Fruit fly (Drosophila melanogaster) whole organism, embryonic: ENCODE data around the gene CG46465.

ENCODE experiments used
- B-H1 ChIP-seq: fragments of 200-800 bp; sonication (Bioruptor generic); IDR thresholded peaks from 3 replicates; pipeline ENCODE4 v1.3.6; 2022; ENCODE audit warnings: missing biosample characterization, missing genetic modification characterization
- CG10321 ChIP-seq: fragments of 200-800 bp; sonication (Bioruptor generic); IDR thresholded peaks from 2 replicates; pipeline ENCODE4 v1.3.6; 2022; ENCODE audit warnings: missing biosample characterization, missing genetic modification characterization
- CG13296 ChIP-seq: fragments of 200-800 bp; sonication (Bioruptor generic); optimal IDR thresholded peaks from 3 replicates; lab custom pipeline; 2018; ENCODE audit warnings: missing biosample characterization, mild to moderate bottlenecking, missing genetic modification characterization
- CG14014 ChIP-seq: fragments of 200-800 bp; sonication (Bioruptor generic); IDR thresholded peaks from 2 replicates; pipeline ENCODE4 v1.3.6; 2022; ENCODE audit warnings: missing biosample characterization, missing genetic modification characterization
- CG15073 ChIP-seq: fragments of 200-800 bp; sonication (Bioruptor generic); optimal IDR thresholded peaks from 2 replicates; lab custom pipeline; 2016; ENCODE audit warnings: missing biosample characterization, missing genetic modification characterization
- CG15601 ChIP-seq: fragments of 200-800 bp; sonication (Bioruptor generic); optimal IDR thresholded peaks from 3 replicates; lab custom pipeline; 2019; ENCODE audit warnings: missing biosample characterization, mild to moderate bottlenecking, missing genetic modification characterization, moderate library complexity
- CG1603 ChIP-seq: fragments of 200-800 bp; sonication (Bioruptor generic); optimal IDR thresholded peaks from 2 replicates; lab custom pipeline; 2019; ENCODE audit warnings: missing biosample characterization, mild to moderate bottlenecking, missing genetic modification characterization, moderate library complexity
- CG1647 ChIP-seq: fragments of 200-800 bp; sonication (Bioruptor generic); optimal IDR thresholded peaks from 3 replicates; lab custom pipeline; 2016; ENCODE audit warnings: missing biosample characterization, missing genetic modification characterization
- CG17802 ChIP-seq: fragments of 200-800 bp; sonication (Bioruptor generic); optimal IDR thresholded peaks from 2 replicates; lab custom pipeline; 2018; ENCODE audit warnings: missing biosample characterization, mild to moderate bottlenecking, missing genetic modification characterization, moderate library complexity
- CG2129 ChIP-seq: fragments of 200-800 bp; sonication (Bioruptor generic); IDR thresholded peaks from 2 replicates; pipeline ENCODE4 v1.3.6; 2022; ENCODE audit warnings: missing biosample characterization, missing genetic modification characterization; ENCODE audit not compliant: partially characterized antibody
- CG3065 ChIP-seq: fragments of 200-800 bp; sonication (Bioruptor generic); optimal IDR thresholded peaks from 2 replicates; lab custom pipeline; 2016; ENCODE audit warnings: missing biosample characterization, missing genetic modification characterization
- CG31441 ChIP-seq: fragments of 200-800 bp; sonication (Bioruptor generic); IDR thresholded peaks from 2 replicates; pipeline ENCODE4 v1.3.6; 2022; ENCODE audit warnings: missing biosample characterization, missing genetic modification characterization
- CG32767 ChIP-seq: fragments of 200-800 bp; sonication (Bioruptor generic); IDR thresholded peaks from 2 replicates; pipeline ENCODE4 v1.3.6; 2022; ENCODE audit warnings: missing biosample characterization, missing genetic modification characterization
- CG3281 ChIP-seq: fragments of 200-800 bp; sonication (Bioruptor generic); optimal IDR thresholded peaks from 3 replicates; lab custom pipeline; 2017; ENCODE audit warnings: missing biosample characterization, mild to moderate bottlenecking, missing genetic modification characterization
- CG33557 ChIP-seq: fragments of 200-800 bp; sonication (Bioruptor generic); optimal IDR thresholded peaks from 2 replicates; lab custom pipeline; 2019; ENCODE audit warnings: missing biosample characterization, mild to moderate bottlenecking, missing genetic modification characterization, moderate library complexity
- CG34224 ChIP-seq: fragments of 200-800 bp; sonication (Bioruptor generic); IDR thresholded peaks from 3 replicates; pipeline ENCODE4 v1.3.6; 2022; ENCODE audit warnings: missing biosample characterization, missing genetic modification characterization; ENCODE audit not compliant: partially characterized antibody
- CG34376 ChIP-seq: fragments of 200-800 bp; sonication (Bioruptor generic); optimal IDR thresholded peaks from 2 replicates; lab custom pipeline; 2018; ENCODE audit warnings: missing biosample characterization, mild to moderate bottlenecking, missing genetic modification characterization
- CG3847 ChIP-seq: fragments of 200-800 bp; sonication (Bioruptor generic); IDR thresholded peaks from 2 replicates; pipeline ENCODE4 v1.3.6; 2022; ENCODE audit warnings: missing biosample characterization, missing genetic modification characterization
- CG3995 ChIP-seq: fragments of 200-800 bp; sonication (Bioruptor generic); optimal IDR thresholded peaks from 3 replicates; lab custom pipeline; 2016; ENCODE audit warnings: missing biosample characterization, missing genetic modification characterization
- CG4730 ChIP-seq: fragments of 200-800 bp; sonication (Bioruptor generic); IDR thresholded peaks from 2 replicates; pipeline ENCODE4 v1.3.6; 2022; ENCODE audit warnings: missing biosample characterization, missing genetic modification characterization
- CG6791 ChIP-seq: fragments of 200-800 bp; sonication (Bioruptor generic); IDR thresholded peaks from 3 replicates; pipeline ENCODE4 v1.3.6; 2022; ENCODE audit warnings: missing biosample characterization, missing genetic modification characterization; ENCODE audit not compliant: partially characterized antibody
- CG6854 ChIP-seq: fragments of 200-800 bp; sonication (Bioruptor generic); optimal IDR thresholded peaks from 3 replicates; lab custom pipeline; 2017; ENCODE audit warnings: missing biosample characterization, mild to moderate bottlenecking, missing genetic modification characterization
- Dip2 ChIP-seq: fragments of 200-800 bp; sonication (Bioruptor generic); IDR thresholded peaks from 2 replicates; pipeline ENCODE4 v1.3.6; 2022; ENCODE audit warnings: missing biosample characterization, missing genetic modification characterization
- E2f2 ChIP-seq: fragments of 200-800 bp; sonication (Bioruptor generic); IDR thresholded peaks from 2 replicates; pipeline ENCODE4 v1.3.6; 2022; ENCODE audit warnings: missing biosample characterization, missing genetic modification characterization
- H15 ChIP-seq: fragments of 200-800 bp; sonication (Bioruptor generic); IDR thresholded peaks from 3 replicates; pipeline ENCODE4 v1.3.6; 2022; ENCODE audit warnings: missing biosample characterization, missing genetic modification characterization
- Kr ChIP-seq: fragments of 200-800 bp; sonication (Bioruptor generic); optimal IDR thresholded peaks from 2 replicates; lab custom pipeline; 2017; ENCODE audit warnings: missing biosample characterization, mild to moderate bottlenecking, missing genetic modification characterization
- Lhr ChIP-seq: fragments of 200-800 bp; sonication (Bioruptor generic); optimal IDR thresholded peaks from 3 replicates; lab custom pipeline; 2017; ENCODE audit warnings: mild to moderate bottlenecking, missing biosample characterization, missing genetic modification reagents, missing genetic modification characterization
- Med ChIP-seq: fragments of 200-800 bp; sonication (Bioruptor generic); peaks from one replicate; lab custom pipeline; 2016; ENCODE audit warnings: missing biosample characterization, missing genetic modification characterization, mild to moderate bottlenecking, inconsistent platforms, moderate library complexity
- NC2β ChIP-seq: fragments of 200-800 bp; sonication (Bioruptor generic); optimal IDR thresholded peaks from 2 replicates; lab custom pipeline; 2016; ENCODE audit warnings: missing biosample characterization, missing genetic modification characterization
- Side ChIP-seq: fragments of 200-800 bp; sonication (Bioruptor generic); optimal IDR thresholded peaks from 2 replicates; lab custom pipeline; 2016; ENCODE audit warnings: missing biosample characterization, missing genetic modification characterization
- Trl ChIP-seq, 3 experiments: fragments of >200 bp in 2 of 3; fragments of 200-800 bp in 1 of 3; sonication (Bioruptor generic) in 1 of 3; optimal IDR thresholded peaks; 2 replicates in 1 of 3; 3 replicates in 2 of 3; lab custom pipeline; 2016 to 2017; ENCODE audit warnings: missing biosample characterization in 1 of 3, missing genetic modification characterization in 1 of 3
- btn ChIP-seq: fragments of 200-800 bp; sonication (Bioruptor generic); optimal IDR thresholded peaks from 2 replicates; lab custom pipeline; 2016; ENCODE audit warnings: missing biosample characterization, missing genetic modification characterization
- crp ChIP-seq, 2 experiments: fragments of 200-800 bp; sonication (Bioruptor generic); optimal IDR thresholded peaks; 2 replicates in 1 of 2; 3 replicates in 1 of 2; lab custom pipeline; 2017; ENCODE audit warnings: missing biosample characterization in 2 of 2, missing genetic modification characterization in 2 of 2, mild to moderate bottlenecking in 1 of 2, moderate library complexity in 1 of 2
- dm ChIP-seq: fragments of 200-800 bp; sonication (Bioruptor generic); optimal IDR thresholded peaks from 3 replicates; lab custom pipeline; 2016; ENCODE audit warnings: missing biosample characterization, missing genetic modification characterization
- fd102C ChIP-seq: fragments of 200-800 bp; sonication (Bioruptor generic); optimal IDR thresholded peaks from 2 replicates; lab custom pipeline; 2018; ENCODE audit warnings: missing biosample characterization, mild to moderate bottlenecking, missing genetic modification characterization, moderate library complexity
- ftz-f1 ChIP-seq: fragments of 200-800 bp; sonication (Bioruptor generic); optimal IDR thresholded peaks from 2 replicates; lab custom pipeline; 2016; ENCODE audit warnings: missing biosample characterization, missing genetic modification characterization
- gt ChIP-seq: fragments of 200-800 bp; sonication (Bioruptor generic); IDR thresholded peaks from 2 replicates; pipeline ENCODE4 v1.3.6; 2022; ENCODE audit warnings: missing biosample characterization, missing genetic modification characterization
- kay ChIP-seq: fragments of 200-800 bp; sonication (Bioruptor generic); optimal IDR thresholded peaks from 2 replicates; lab custom pipeline; 2016; ENCODE audit warnings: missing biosample characterization, missing genetic modification characterization
- prd ChIP-seq, 3 experiments: fragments of >200 bp in 2 of 3; fragments of 200-800 bp in 1 of 3; sonication (Bioruptor generic) in 1 of 3; optimal IDR thresholded peaks in 2 of 3; IDR thresholded peaks in 1 of 3; 2 replicates in 2 of 3; 3 replicates in 1 of 3; pipeline versions ENCODE4 v1.3.6 to Lab custom; 2017 to 2022; ENCODE audit warnings: missing biosample characterization in 1 of 3, missing genetic modification characterization in 1 of 3
- pzg ChIP-seq: fragments of 200-800 bp; sonication (Bioruptor generic); optimal IDR thresholded peaks from 3 replicates; lab custom pipeline; 2018; ENCODE audit warnings: missing biosample characterization, mild to moderate bottlenecking, missing genetic modification characterization, moderate library complexity
- shn ChIP-seq: fragments of 200-800 bp; sonication (Bioruptor generic); optimal IDR thresholded peaks from 3 replicates; lab custom pipeline; 2016; ENCODE audit warnings: missing biosample characterization, missing genetic modification characterization
- slou ChIP-seq: fragments of 200-800 bp; sonication (Bioruptor generic); optimal IDR thresholded peaks from 3 replicates; lab custom pipeline; 2016; ENCODE audit warnings: missing biosample characterization, missing genetic modification characterization
- sr ChIP-seq: fragments of 200-800 bp; sonication (Bioruptor generic); IDR thresholded peaks from 3 replicates; pipeline ENCODE4 v1.3.6; 2022; ENCODE audit warnings: missing biosample characterization, missing genetic modification characterization
- sug ChIP-seq: fragments of 200-800 bp; optimal IDR thresholded peaks from 2 replicates; lab custom pipeline; 2019; ENCODE audit warnings: missing biosample characterization, mild to moderate bottlenecking, missing genetic modification characterization, moderate library complexity
- tup ChIP-seq: fragments of 200-800 bp; sonication (Bioruptor generic); optimal IDR thresholded peaks from 2 replicates; lab custom pipeline; 2016; ENCODE audit warnings: missing biosample characterization, mild to moderate bottlenecking, missing genetic modification characterization, moderate library complexity
- twi ChIP-seq: fragments of 200-800 bp; optimal IDR thresholded peaks from 2 replicates; lab custom pipeline; 2019; ENCODE audit warnings: missing biosample characterization, mild to moderate bottlenecking, missing genetic modification characterization, moderate library complexity
- unpg ChIP-seq: fragments of 200-800 bp; sonication (Bioruptor generic); optimal IDR thresholded peaks from 3 replicates; lab custom pipeline; 2018; ENCODE audit warnings: missing biosample characterization, mild to moderate bottlenecking, missing genetic modification characterization, moderate library complexity
- zfh2 ChIP-seq: fragments of 200-800 bp; sonication (Bioruptor generic); optimal IDR thresholded peaks from 2 replicates; lab custom pipeline; 2016; ENCODE audit warnings: missing biosample characterization, missing genetic modification characterization

The CG46465 gene

dm6 chr2L:18968370-18969105, 23.8 kb upstream of the CG46465 start, which contains the start of the genes Nak and Tango6 (continued):
- TF ChIP-seq zfh2 (GFP tag; lab: Kevin White, UChicago) (peak; percentile 47), CG3281 (GFP tag; lab: Kevin White, UChicago) (no peak), CG31441 (GFP tag; lab: Robert Waterston, UW) (peak; percentile 34; the same call in 1 of the 2 replicates), H15 (GFP tag; lab: Robert Waterston, UW) (no peak), sug (tag; lab: Kevin White, UChicago) (peak; percentile 46), NC2β (GFP tag; lab: Kevin White, UChicago) (peak; percentile 62), Med (GFP tag; lab: Kevin White, UChicago) (peak; percentile 83), CG10321 (GFP tag; lab: Robert Waterston, UW) (peak; percentile 27; the same call in 1 of the 2 replicates), twi (tag; lab: Kevin White, UChicago) (peak; percentile 39), btn (GFP tag; lab: Kevin White, UChicago) (no peak), CG14014 (GFP tag; lab: Robert Waterston, UW) (no peak), crp (GFP tag; optimal IDR thresholded peaks at IDR 0.05; lab: Kevin White, UChicago) (peak in 1 of 2 experiments; percentile 69), CG34376 (peak; percentile 37), prd (optimal IDR thresholded peaks at IDR 0.05; lab: Kevin White, UChicago) (no peak), prd (GFP tag; IDR thresholded peaks at IDR 0.05; lab: Robert Waterston, UW) (peak; percentile 33; the same call in 1 of the 3 replicates), CG3847 (GFP tag; lab: Robert Waterston, UW) (peak; percentile 40; the same call in 1 of the 2 replicates), CG15601 (tag; lab: Kevin White, UChicago) (peak; percentile 50), unpg (GFP tag; lab: Kevin White, UChicago) (peak; percentile 11), CG1603 (tag; lab: Kevin White, UChicago) (peak; percentile 16), ftz-f1 (GFP tag; lab: Kevin White, UChicago) (peak; percentile 59), CG6791 (peak; percentile 83), slou (GFP tag; lab: Kevin White, UChicago) (no peak), CG33557 (GFP tag; lab: Kevin White, UChicago) (peak; percentile 37), CG13296 (GFP tag; lab: Kevin White, UChicago) (peak; percentile 11), CG15073 (GFP tag; lab: Kevin White, UChicago) (no peak), CG4730 (GFP tag; lab: Robert Waterston, UW) (no peak), CG6854 (GFP tag; lab: Kevin White, UChicago) (no peak), E2f2 (GFP tag; lab: Robert Waterston, UW) (peak; percentile 45), Side (no peak), CG17802 (tag; lab: Kevin White, UChicago) (peak; percentile 48), B-H1 (GFP tag; lab: Robert Waterston, UW) (no peak), CG34224 (peak; percentile 96), Dip2 (GFP tag; lab: Robert Waterston, UW) (no peak), gt (no peak), fd102C (no peak), Kr (no peak), tup (no peak), CG2129 (GFP tag; lab: Robert Waterston, UW) (peak; percentile 95), CG1647 (GFP tag; lab: Kevin White, UChicago) (peak; percentile 11), pzg (GFP tag; lab: Kevin White, UChicago) (peak; percentile 68), dm (GFP tag; lab: Kevin White, UChicago) (peak; percentile 55), kay (GFP tag; lab: Kevin White, UChicago) (no peak), Trl (optimal IDR thresholded peaks at IDR 0.05; lab: Kevin White, UChicago) (no peak), Trl (GFP tag; optimal IDR thresholded peaks at IDR 0.05; lab: Kevin White, UChicago) (peak; percentile 44), CG3065 (GFP tag; lab: Kevin White, UChicago) (peak; percentile 5), CG3995 (GFP tag; lab: Kevin White, UChicago) (peak; percentile 9), CG32767 (GFP tag; lab: Robert Waterston, UW) (no peak), Lhr (GFP tag; lab: Kevin White, UChicago) (peak; percentile 61), sr (GFP tag; lab: Robert Waterston, UW) (peak; percentile 58; the same call in 1 of the 3 replicates), shn (peak; percentile 23)
